Fruit fly (Drosophila melanogaster) whole organism, adult: ENCODE measurements around the gene CG16820.

Experiments used
- CG7045 ChIP-seq: fragments of 200-800 bp; sonication (Bioruptor generic); optimal IDR thresholded peaks from 2 replicates; lab custom pipeline; 2017; ENCODE audit warnings: missing biosample characterization, mild to moderate bottlenecking, missing genetic modification characterization
- Clk ChIP-seq: fragments of 200-800 bp; sonication (Bioruptor generic); optimal IDR thresholded peaks from 2 replicates; lab custom pipeline; 2017; ENCODE audit warnings: missing biosample characterization, missing genetic modification characterization
- Crg-1 ChIP-seq: fragments of 200-800 bp; sonication (Bioruptor generic); optimal IDR thresholded peaks from 2 replicates; lab custom pipeline; 2016; ENCODE audit warnings: missing biosample characterization, missing genetic modification characterization
- Hr96 ChIP-seq: fragments of 200-800 bp; sonication (Bioruptor generic); optimal IDR thresholded peaks from 2 replicates; lab custom pipeline; 2016; ENCODE audit warnings: missing biosample characterization, missing genetic modification characterization
- Mnt ChIP-seq: fragments of 200-800 bp; sonication (Bioruptor generic); optimal IDR thresholded peaks from 2 replicates; lab custom pipeline; 2016; ENCODE audit warnings: missing biosample characterization, mild to moderate bottlenecking, missing genetic modification characterization
- bab1 ChIP-seq: fragments of 200-800 bp; sonication (Bioruptor generic); optimal IDR thresholded peaks from 3 replicates; lab custom pipeline; 2019; ENCODE audit warnings: missing biosample characterization, mild to moderate bottlenecking, missing genetic modification characterization, moderate library complexity
- kay ChIP-seq: fragments of 200-800 bp; sonication (Bioruptor generic); peaks from one replicate; lab custom pipeline; 2016; ENCODE audit warnings: missing biosample characterization, missing genetic modification characterization, borderline replicate concordance
- tj ChIP-seq: fragments of 200-800 bp; sonication (Bioruptor generic); optimal IDR thresholded peaks from 3 replicates; lab custom pipeline; 2017; ENCODE audit warnings: missing biosample characterization, mild to moderate bottlenecking, missing genetic modification characterization, moderate library complexity

- TF ChIP-seq Clk (no peak), Crg-1 (no peak), tj (no peak), kay (GFP tag; lab: Kevin White, UChicago) (no peak), Mnt (GFP tag; lab: Kevin White, UChicago) (no peak), bab1 (GFP tag; lab: Kevin White, UChicago) (no peak), Hr96 (GFP tag; lab: Kevin White, UChicago) (no peak), CG7045 (GFP tag; lab: Kevin White, UChicago) (no peak)
Measured at dm6 chr2L:13272541-13272940, 26.5 kb downstream of the CG16820 start.
